Worm (Caenorhabditis elegans) whole organism, L1 larva: Measurements from ENCODE around the gene igdb-1.
"Not testable (repeated sequence)": the region's sequence is repeated elsewhere in the genome, so short reads cannot be mapped to it uniquely, and the experiment has no call there.

Experiments
- C16A3.4 ChIP-seq: fragments of 150-350 bp; optimal IDR thresholded peaks from 2 replicates; lab custom pipeline; 2014; ENCODE audit warnings: missing biosample characterization, missing genetic modification characterization
- aha-1 ChIP-seq: fragments of 150-350 bp; optimal IDR thresholded peaks from 2 replicates; lab custom pipeline; 2014; ENCODE audit warnings: missing biosample characterization, missing genetic modification characterization
- alr-1 ChIP-seq: fragments of 200-800 bp; sonication (Bioruptor generic); optimal IDR thresholded peaks from 2 replicates; lab custom pipeline; 2018; ENCODE audit warnings: borderline replicate concordance, mild to moderate bottlenecking, missing genetic modification characterization, missing compliant biosample characterization
- blmp-1 ChIP-seq: fragments of 150-350 bp; optimal IDR thresholded peaks from 2 replicates; lab custom pipeline; 2014; ENCODE audit warnings: missing biosample characterization, missing genetic modification characterization
- ceh-63 ChIP-seq: fragments of 200-800 bp; sonication (Bioruptor generic); optimal IDR thresholded peaks from 2 replicates; lab custom pipeline; 2018; ENCODE audit warnings: mild to moderate bottlenecking, missing genetic modification characterization, missing compliant biosample characterization
- ceh-8 ChIP-seq: fragments of 200-800 bp; sonication (Bioruptor generic); optimal IDR thresholded peaks from 2 replicates; lab custom pipeline; 2018; ENCODE audit warnings: mild to moderate bottlenecking, missing genetic modification characterization, moderate library complexity, missing compliant biosample characterization
- ceh-88 ChIP-seq: fragments of 200-800 bp; sonication (Bioruptor generic); IDR thresholded peaks from 2 replicates; pipeline ENCODE4 v1.3.6; 2022; ENCODE audit warnings: missing genetic modification characterization, missing compliant biosample characterization
- ceh-90 ChIP-seq: sonication (generic microtip); optimal IDR thresholded peaks from 2 replicates; lab custom pipeline; 2016; ENCODE audit warnings: missing genetic modification characterization, missing compliant biosample characterization
- dpl-1 ChIP-seq, 3 experiments: fragments of 150-350 bp in 2 of 3; sonication (generic microtip) in 1 of 3; optimal IDR thresholded peaks; 2 replicates each; lab custom pipeline; 2014 to 2017; ENCODE audit warnings: missing biosample characterization in 3 of 3, missing genetic modification characterization in 3 of 3, missing genetic modification reagents in 3 of 3
- efl-1 ChIP-seq, 4 experiments: fragments of 150-350 bp; optimal IDR thresholded peaks in 3 of 4; peaks in 1 of 4; 1 replicate in 1 of 4; 2 replicates in 3 of 4; lab custom pipeline; 2014; ENCODE audit warnings: missing biosample characterization in 2 of 4, missing genetic modification characterization in 2 of 4, missing genetic modification reagents in 2 of 4
- efl-3 ChIP-seq: fragments of 200-800 bp; sonication (Bioruptor generic); optimal IDR thresholded peaks from 2 replicates; lab custom pipeline; 2018; ENCODE audit warnings: mild to moderate bottlenecking, missing genetic modification characterization, missing compliant biosample characterization
- egl-13 ChIP-seq: sonication (generic microtip); optimal IDR thresholded peaks from 2 replicates; lab custom pipeline; 2016; ENCODE audit warnings: missing genotype, missing genetic modification reagents, missing genetic modification characterization, missing compliant biosample characterization
- elt-2 ChIP-seq: sonication (generic microtip); optimal IDR thresholded peaks from 2 replicates; lab custom pipeline; 2016; ENCODE audit warnings: missing genetic modification characterization, mild to moderate bottlenecking, inconsistent platforms, missing compliant biosample characterization, missing genetic modification reagents
- fos-1 ChIP-seq: fragments of 150-350 bp; optimal IDR thresholded peaks from 2 replicates; lab custom pipeline; 2014; ENCODE audit warnings: missing biosample characterization, missing genetic modification characterization
- grh-1 ChIP-seq: fragments of 200-800 bp; sonication (Bioruptor generic); IDR thresholded peaks from 2 replicates; pipeline ENCODE4 v1.3.6; 2022; ENCODE audit warnings: missing genetic modification reagents, missing genetic modification characterization, missing compliant biosample characterization
- hpl-2 ChIP-seq: fragments of 150-350 bp; optimal IDR thresholded peaks from 2 replicates; lab custom pipeline; 2014; ENCODE audit warnings: missing biosample characterization, missing genetic modification reagents, missing genetic modification characterization
- lin-13 ChIP-seq: fragments of 150-350 bp; optimal IDR thresholded peaks from 2 replicates; lab custom pipeline; 2014; ENCODE audit warnings: missing biosample characterization, missing genetic modification reagents, missing genetic modification characterization
- lin-35 ChIP-seq, 2 experiments: fragments of 150-350 bp; optimal IDR thresholded peaks; 2 replicates each; lab custom pipeline; 2014; ENCODE audit warnings: missing biosample characterization in 2 of 2, missing genetic modification characterization in 2 of 2, missing genetic modification reagents in 2 of 2
- mef-2 ChIP-seq: fragments of 150-350 bp; optimal IDR thresholded peaks from 2 replicates; lab custom pipeline; 2014; ENCODE audit warnings: missing biosample characterization, missing genetic modification characterization
- nhr-20 ChIP-seq: sonication (generic microtip); optimal IDR thresholded peaks from 2 replicates; lab custom pipeline; 2016; ENCODE audit warnings: mild to moderate bottlenecking, missing genetic modification characterization, missing compliant biosample characterization
- nhr-47 ChIP-seq: sonication (generic microtip); optimal IDR thresholded peaks from 2 replicates; lab custom pipeline; 2016; ENCODE audit warnings: mild to moderate bottlenecking, missing genetic modification characterization, moderate library complexity, missing compliant biosample characterization
- pag-3 ChIP-seq: sonication (generic microtip); optimal IDR thresholded peaks from 2 replicates; lab custom pipeline; 2017; ENCODE audit warnings: missing genetic modification characterization, mild to moderate bottlenecking, missing compliant biosample characterization, antibody characterized with exemption, borderline replicate concordance; ENCODE audit not compliant: insufficient read depth
- pax-3 ChIP-seq: fragments of 200-800 bp; sonication (Bioruptor generic); optimal IDR thresholded peaks from 2 replicates; lab custom pipeline; 2018; ENCODE audit warnings: mild to moderate bottlenecking, missing genetic modification characterization, moderate library complexity, missing compliant biosample characterization
- pqm-1 ChIP-seq: sonication (generic microtip); optimal IDR thresholded peaks from 3 replicates; lab custom pipeline; 2017; ENCODE audit warnings: missing biosample characterization, missing genetic modification characterization
- tbx-2 ChIP-seq: sonication (generic microtip); optimal IDR thresholded peaks from 2 replicates; lab custom pipeline; 2016; ENCODE audit warnings: missing genetic modification characterization, missing compliant biosample characterization
- tlp-1 ChIP-seq: fragments of 150-350 bp; optimal IDR thresholded peaks from 2 replicates; lab custom pipeline; 2014; ENCODE audit warnings: missing biosample characterization, missing genetic modification characterization
- vab-15 ChIP-seq: sonication (generic microtip); optimal IDR thresholded peaks from 2 replicates; lab custom pipeline; 2017; ENCODE audit warnings: missing genotype, mild to moderate bottlenecking, missing genetic modification characterization, missing compliant biosample characterization
- xbp-1 ChIP-seq: sonication (generic microtip); optimal IDR thresholded peaks from 2 replicates; lab custom pipeline; 2016; ENCODE audit warnings: missing genetic modification characterization, missing compliant biosample characterization

igdb-1 gene

ce11 chrIV:12478711-12479110 lies at the start of gene igdb-1:
TSS of gene igdb-1 (plus strand) at chrIV:12479011.
- not testable (repeated sequence) for TF ChIP-seq ceh-63 (GFP tag; lab: Kevin White, UChicago); efl-3; tbx-2 (tag; lab: Kevin White, UChicago)

- peak; percentile 13 for TF ChIP-seq blmp-1 (tag; lab: Kevin White, UChicago)
- no peak for TF ChIP-seq xbp-1 (tag; lab: Kevin White, UChicago)
- TF ChIP-seq dpl-1 (GFP tag; optimal IDR thresholded peaks at IDR 0.05; lab: Kevin White, UChicago) = no peak
Measured at ce11 chrIV:12429504-12429903, 49.3 kb upstream of the igdb-1 start.

DNA sequence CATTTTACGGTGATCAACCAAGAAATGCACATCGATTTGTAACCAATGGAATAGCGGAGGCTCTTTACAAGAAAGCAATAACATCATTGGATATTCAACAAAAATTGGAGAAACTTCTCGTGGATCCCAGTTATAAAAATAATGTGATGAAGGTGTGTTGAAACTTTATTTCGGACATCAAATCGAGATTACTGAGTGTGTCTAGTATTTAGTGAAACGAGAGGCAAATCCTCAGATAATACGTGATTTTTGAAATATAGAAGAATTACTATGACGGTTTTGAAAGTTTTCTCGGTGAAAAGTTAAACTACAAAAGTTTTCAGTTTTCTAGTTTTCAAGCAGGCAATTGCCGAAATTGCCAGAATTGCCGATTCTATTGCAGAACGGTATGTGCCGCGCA lies 47.1 kb upstream of the igdb-1 start:
- TF ChIP-seq egl-13 (tag; lab: Kevin White, UChicago) = no peak
- TF ChIP-seq efl-1 (optimal IDR thresholded peaks at IDR 0.05; lab: Kevin White, UChicago) = no peak
- peak in 1 of 2 experiments; percentile 3 for TF ChIP-seq efl-1 (GFP tag; optimal IDR thresholded peaks at IDR 0.05 in 1 of 2; lab: Kevin White, UChicago)

DNA sequence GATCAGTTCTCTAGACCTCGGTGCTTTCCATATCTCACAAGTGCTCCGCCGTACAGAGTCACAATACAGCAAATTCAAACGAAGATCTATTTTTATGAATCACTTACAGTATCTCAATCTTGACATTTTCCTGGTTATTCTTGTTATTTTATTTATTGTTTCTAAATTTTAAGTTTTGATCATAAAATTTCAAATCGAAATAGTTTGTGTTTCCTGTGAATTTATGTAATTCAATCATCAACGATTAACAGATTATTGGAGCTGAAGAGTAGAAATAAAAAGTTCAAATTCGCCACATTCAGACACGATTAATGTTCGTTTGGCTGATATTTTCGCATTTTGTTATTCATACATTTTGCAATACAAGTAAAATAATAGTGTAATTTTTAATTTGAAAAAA lies 46.5 kb upstream of the igdb-1 start, which contains the start of gene clec-184:
TSS of gene clec-184 (plus strand) at position 301 of the 400 bp plus-strand sequence.
- TF ChIP-seq vab-15 (tag; lab: Kevin White, UChicago) = no peak
- no peak for TF ChIP-seq nhr-47 (tag; lab: Kevin White, UChicago)
- no peak for TF ChIP-seq ceh-8 (GFP tag; lab: Kevin White, UChicago)
- no peak for TF ChIP-seq ceh-88 (GFP tag; lab: Robert Waterston, UW)
- no peak for TF ChIP-seq xbp-1 (tag; lab: Kevin White, UChicago)
- TF ChIP-seq pax-3 (tag; lab: Kevin White, UChicago) = no peak
- TF ChIP-seq efl-1 (optimal IDR thresholded peaks at IDR 0.05; lab: Kevin White, UChicago) = no peak
- TF ChIP-seq efl-1 (GFP tag; optimal IDR thresholded peaks at IDR 0.05 in 1 of 2; lab: Kevin White, UChicago) = no peak
- no peak for TF ChIP-seq pag-3 (tag; lab: Kevin White, UChicago)
- no peak for TF ChIP-seq mef-2 (tag; lab: Kevin White, UChicago)
- TF ChIP-seq dpl-1 (GFP tag; optimal IDR thresholded peaks at IDR 0.05; lab: Kevin White, UChicago) = no peak
- no peak for TF ChIP-seq lin-13 (GFP tag; lab: Kevin White, UChicago)

ce11 chrIV:12435442-12435841 lies 43.4 kb upstream of the igdb-1 start, which contains the start of gene irg-4:
TSS of gene irg-4 (plus strand) at chrIV:12435833.
- TF ChIP-seq tbx-2 (tag; lab: Kevin White, UChicago) (no peak), elt-2 (tag; lab: Kevin White, UChicago) (peak; percentile 97), tlp-1 (tag; lab: Kevin White, UChicago) (peak; percentile 88), alr-1 (tag; lab: Kevin White, UChicago) (no peak), aha-1 (tag; lab: Kevin White, UChicago) (no peak), fos-1 (tag; lab: Kevin White, UChicago) (no peak), nhr-47 (tag; lab: Kevin White, UChicago) (no peak), C16A3.4 (tag; lab: Kevin White, UChicago) (no peak), hpl-2 (GFP tag; lab: Kevin White, UChicago) (no peak), nhr-20 (tag; lab: Kevin White, UChicago) (no peak), lin-35 (GFP tag; optimal IDR thresholded peaks at IDR 0.05; lab: Kevin White, UChicago) (no peak), pqm-1 (tag; lab: Kevin White, UChicago) (peak; percentile 4)

ce11 chrIV:12438359-12438758 lies 40.5 kb upstream of the igdb-1 start, which contains the start of gene clec-185:
TSS of gene clec-185 (plus strand) at chrIV:12438659.
- TF ChIP-seq ceh-90 (tag; lab: Kevin White, UChicago) = no peak
- TF ChIP-seq grh-1 (GFP tag; lab: Robert Waterston, UW) = no peak
- TF ChIP-seq efl-1 (optimal IDR thresholded peaks at IDR 0.05; lab: Kevin White, UChicago) = no peak
- TF ChIP-seq efl-1 (GFP tag; optimal IDR thresholded peaks at IDR 0.05 in 1 of 2; lab: Kevin White, UChicago) = peak in 1 of 2 experiments; percentile 79
